Fruit fly (Drosophila melanogaster) whole organism, wandering third instar larva: ENCODE results near the gene ArfGAP1.
A peak's percentile ranks its signal among the peaks of the same experiment; 100 is the strongest.

Experiments
- Abd-B ChIP-seq: fragments of >200 bp; optimal IDR thresholded peaks from 2 replicates; lab custom pipeline; 2017; ENCODE audit warnings: missing biosample characterization, missing genetic modification characterization
- CG32264 ChIP-seq: fragments of 200-800 bp; sonication (Bioruptor generic); optimal IDR thresholded peaks from 2 replicates; lab custom pipeline; 2016; ENCODE audit warnings: missing biosample characterization, missing genetic modification characterization
- CG9705 ChIP-seq: fragments of 200-800 bp; sonication (Bioruptor generic); optimal IDR thresholded peaks from 2 replicates; lab custom pipeline; 2018; ENCODE audit warnings: missing biosample characterization, mild to moderate bottlenecking, missing genetic modification characterization
- CrebA ChIP-seq: fragments of 200-800 bp; sonication (Bioruptor generic); optimal IDR thresholded peaks from 2 replicates; lab custom pipeline; 2016; ENCODE audit warnings: missing biosample characterization, mild to moderate bottlenecking, missing genetic modification characterization, borderline replicate concordance
- Dfd ChIP-seq: fragments of >200 bp; optimal IDR thresholded peaks from 2 replicates; lab custom pipeline; 2017; ENCODE audit warnings: missing biosample characterization, missing genetic modification characterization
- Dif ChIP-seq: fragments of 200-275, 200-300 bp; sonication (Bioruptor generic); optimal IDR thresholded peaks from 2 replicates; lab custom pipeline; 2018; ENCODE audit warnings: missing biosample characterization, missing genetic modification characterization; ENCODE audit not compliant: partially characterized antibody
- GATAd ChIP-seq: sonication (Bioruptor generic); optimal IDR thresholded peaks from 2 replicates; lab custom pipeline; 2016; ENCODE audit warnings: missing biosample characterization, missing genetic modification characterization
- HLH106 ChIP-seq: fragments of 200-800 bp; optimal IDR thresholded peaks from 3 replicates; lab custom pipeline; 2019; ENCODE audit warnings: missing biosample characterization, mild to moderate bottlenecking, missing genetic modification characterization, moderate library complexity
- Hnf4 ChIP-seq: fragments of 200-800 bp; sonication (Bioruptor generic); optimal IDR thresholded peaks from 2 replicates; lab custom pipeline; 2016; ENCODE audit warnings: missing biosample characterization, mild to moderate bottlenecking, missing genetic modification characterization
- Hr78 ChIP-seq: fragments of >200 bp; optimal IDR thresholded peaks from 2 replicates; lab custom pipeline; 2017; ENCODE audit warnings: missing biosample characterization, missing genetic modification characterization
- Hr83 ChIP-seq: fragments of 200-300 bp; sonication (Bioruptor generic); optimal IDR thresholded peaks from 2 replicates; lab custom pipeline; 2016; ENCODE audit warnings: missing biosample characterization, mild to moderate bottlenecking, missing genetic modification characterization, moderate library complexity; ENCODE audit not compliant: poor library complexity, severe bottlenecking
- Jra ChIP-seq: sonication (Bioruptor generic); optimal IDR thresholded peaks from 2 replicates; lab custom pipeline; 2016; ENCODE audit warnings: missing biosample characterization, missing genetic modification characterization
- Myc ChIP-seq: fragments of >200 bp; optimal IDR thresholded peaks from 2 replicates; lab custom pipeline; 2017
- N ChIP-seq: fragments of >200 bp; optimal IDR thresholded peaks from 2 replicates; lab custom pipeline; 2018; ENCODE audit warnings: missing biosample characterization, missing external identifiers, missing genetic modification characterization
- OdsH ChIP-seq: fragments of 200-800 bp; sonication (Bioruptor generic); optimal IDR thresholded peaks from 2 replicates; lab custom pipeline; 2016; ENCODE audit warnings: missing biosample characterization, mild to moderate bottlenecking, missing genetic modification characterization
- Rel ChIP-seq, 2 experiments: fragments of 200-800 bp; sonication (Bioruptor generic) in 1 of 2; optimal IDR thresholded peaks; 2 replicates in 1 of 2; 3 replicates in 1 of 2; lab custom pipeline; 2016 to 2019; ENCODE audit warnings: mild to moderate bottlenecking in 2 of 2, missing biosample characterization in 2 of 2, missing genetic modification characterization in 2 of 2, moderate library complexity in 1 of 2
- Sp1 ChIP-seq: fragments of 200-800 bp; sonication (Bioruptor generic); optimal IDR thresholded peaks from 3 replicates; lab custom pipeline; 2019; ENCODE audit warnings: missing biosample characterization, mild to moderate bottlenecking, missing genetic modification characterization, moderate library complexity
- Vsx2 ChIP-seq: fragments of 200-300, 225-300 bp; sonication (Bioruptor generic); optimal IDR thresholded peaks from 2 replicates; lab custom pipeline; 2018; ENCODE audit warnings: missing biosample characterization, missing genetic modification characterization; ENCODE audit not compliant: partially characterized antibody
- br ChIP-seq: fragments of 200-800 bp; sonication (Bioruptor generic); optimal IDR thresholded peaks from 2 replicates; lab custom pipeline; 2016; ENCODE audit warnings: missing biosample characterization, missing genetic modification characterization
- brk ChIP-seq: fragments of 200-800 bp; sonication (Bioruptor generic); optimal IDR thresholded peaks from 2 replicates; lab custom pipeline; 2016; ENCODE audit warnings: missing biosample characterization, mild to moderate bottlenecking, missing genetic modification characterization
- dl ChIP-seq, 2 experiments: fragments of 175-275, 200-275 bp in 1 of 2; fragments of 200-275 bp in 1 of 2; sonication (Bioruptor generic); optimal IDR thresholded peaks; lab custom pipeline; 2018; ENCODE audit warnings: mild to moderate bottlenecking in 2 of 2, missing biosample characterization in 2 of 2, missing genetic modification characterization in 2 of 2, moderate library complexity in 2 of 2; ENCODE audit not compliant: partially characterized antibody in 2 of 2, insufficient read depth in 1 of 2
- dsf ChIP-seq: sonication (Bioruptor generic); optimal IDR thresholded peaks from 2 replicates; lab custom pipeline; 2016; ENCODE audit warnings: missing biosample characterization, missing genetic modification characterization, borderline replicate concordance
- ey ChIP-seq: fragments of 200-800 bp; sonication (Bioruptor generic); optimal IDR thresholded peaks from 2 replicates; lab custom pipeline; 2016; ENCODE audit warnings: missing biosample characterization, missing genetic modification characterization
- foxo ChIP-seq, 2 experiments: fragments of 200-800 bp; sonication (Bioruptor generic); optimal IDR thresholded peaks; 2 replicates in 1 of 2; 3 replicates in 1 of 2; lab custom pipeline; 2016 to 2017; ENCODE audit warnings: missing biosample characterization in 2 of 2, missing genetic modification characterization in 2 of 2
- fru ChIP-seq: fragments of 200-800 bp; sonication (Bioruptor generic); optimal IDR thresholded peaks from 3 replicates; lab custom pipeline; 2016; ENCODE audit warnings: missing biosample characterization, mild to moderate bottlenecking, missing genetic modification characterization
- h ChIP-seq: fragments of 200-800 bp; sonication (Bioruptor generic); optimal IDR thresholded peaks from 3 replicates; lab custom pipeline; 2016; ENCODE audit warnings: missing biosample characterization, mild to moderate bottlenecking, missing genetic modification characterization
- jim ChIP-seq: fragments of 175-275, 200-325 bp; sonication (Bioruptor generic); optimal IDR thresholded peaks from 2 replicates; lab custom pipeline; 2016; ENCODE audit warnings: missing biosample characterization, mild to moderate bottlenecking, missing genetic modification characterization
- lola ChIP-seq: fragments of >200 bp; optimal IDR thresholded peaks from 2 replicates; lab custom pipeline; 2017; ENCODE audit warnings: missing biosample characterization, missing genetic modification characterization
- pan ChIP-seq: fragments of >200 bp; optimal IDR thresholded peaks from 2 replicates; lab custom pipeline; 2017
- psq ChIP-seq: fragments of 200-800 bp; sonication (Bioruptor generic); optimal IDR thresholded peaks from 3 replicates; lab custom pipeline; 2017; ENCODE audit warnings: missing biosample characterization, mild to moderate bottlenecking, missing genetic modification characterization, moderate library complexity
- rgr ChIP-seq: fragments of 200-800 bp; sonication (Bioruptor generic); optimal IDR thresholded peaks from 3 replicates; lab custom pipeline; 2016; ENCODE audit warnings: missing biosample characterization, mild to moderate bottlenecking, missing genetic modification characterization
- sage ChIP-seq: fragments of 200-800 bp; sonication (Bioruptor generic); optimal IDR thresholded peaks from 2 replicates; lab custom pipeline; 2016; ENCODE audit warnings: missing biosample characterization, mild to moderate bottlenecking, missing genetic modification characterization
- sv ChIP-seq: fragments of 200-800 bp; sonication (Bioruptor generic); optimal IDR thresholded peaks from 3 replicates; lab custom pipeline; 2016; ENCODE audit warnings: missing biosample characterization, missing genetic modification characterization
- tai ChIP-seq: sonication (Bioruptor generic); optimal IDR thresholded peaks from 2 replicates; lab custom pipeline; 2016; ENCODE audit warnings: missing biosample characterization, missing genetic modification characterization
- usp ChIP-seq: fragments of >200 bp; optimal IDR thresholded peaks from 2 replicates; lab custom pipeline; 2017; ENCODE audit warnings: missing biosample characterization, missing genetic modification characterization
- woc ChIP-seq: sonication (Bioruptor generic); optimal IDR thresholded peaks from 2 replicates; lab custom pipeline; 2016; ENCODE audit warnings: missing biosample characterization, mild to moderate bottlenecking, missing genetic modification characterization

ArfGAP1 gene

dm6 chr3L:12420437-12420836 is 3.1 kb upstream of the ArfGAP1 start (continued):
- TF ChIP-seq Abd-B (no peak), dl (GFP tag; optimal IDR thresholded peaks at IDR 0.05; lab: Kevin White, UChicago; ENCODE audit: insufficient read depth in 1 of 2, partially characterized antibody in 2 of 2) (no peak), CG9705 (GFP tag; lab: Kevin White, UChicago) (peak; percentile 29), HLH106 (tag; lab: Kevin White, UChicago) (peak; percentile 39), GATAd (GFP tag; lab: Kevin White, UChicago) (no peak), tai (GFP tag; lab: Kevin White, UChicago) (no peak), Vsx2 (GFP tag; lab: Kevin White, UChicago) (no peak), jim (GFP tag; lab: Kevin White, UChicago) (no peak)

DNA sequence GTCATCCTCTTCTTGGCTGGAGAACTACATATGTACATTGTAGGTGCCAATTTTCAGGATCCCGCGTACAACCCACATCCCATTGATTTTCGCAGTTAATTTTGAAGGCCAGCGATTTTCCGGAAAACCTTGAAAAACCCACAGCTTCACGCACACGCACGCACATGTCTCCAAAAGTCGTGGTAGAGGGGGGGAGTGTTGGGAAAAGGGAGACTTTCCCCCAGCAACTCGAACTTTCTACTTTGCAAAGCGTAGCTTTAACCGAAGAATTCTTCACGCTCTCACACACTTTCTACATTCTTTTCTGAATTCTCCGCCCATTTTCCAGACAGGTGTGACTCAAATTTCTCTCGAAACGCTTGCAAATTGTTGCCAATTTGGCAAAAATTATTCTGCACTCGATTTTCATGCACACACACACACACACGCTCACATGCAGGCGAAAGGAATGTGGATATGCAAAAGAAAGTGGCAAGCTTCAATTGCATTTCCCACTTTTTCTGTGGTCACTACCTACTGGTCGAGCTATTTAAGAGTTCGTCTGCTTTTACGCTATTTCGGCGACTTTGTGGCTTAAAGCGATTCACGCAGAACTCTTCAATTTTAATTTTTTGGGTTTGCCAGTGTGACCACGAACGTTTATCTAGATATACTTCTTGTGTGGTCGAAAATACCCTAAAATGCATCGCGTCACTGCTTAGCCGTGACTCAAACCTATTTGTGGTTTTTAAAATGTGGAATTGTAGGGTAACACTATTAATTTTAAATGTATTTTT is 3.0 kb downstream of the ArfGAP1 start, which contains the start of gene SCaMC:
TSS of gene SCaMC (minus strand) at position 654 of the 776 bp plus-strand sequence.
- TF ChIP-seq psq, result no peak
- peak; percentile 16 for TF ChIP-seq rgr
- TF ChIP-seq h, result peak; percentile 39
- no peak for TF ChIP-seq Rel (GFP tag; optimal IDR thresholded peaks at IDR 0.05; lab: Kevin White, UChicago)
- peak; percentile 70 for TF ChIP-seq Rel (tag; optimal IDR thresholded peaks at IDR 0.05; lab: Kevin White, UChicago)
- TF ChIP-seq Myc, result peak; percentile 9
- peak; percentile 4 for TF ChIP-seq Sp1
- no peak for TF ChIP-seq sv
- TF ChIP-seq Dif (GFP tag; lab: Kevin White, UChicago), result no peak
- TF ChIP-seq, all 38 proteins: peak for 5

- TF ChIP-seq h (no peak), N (GFP tag; lab: Kevin White, UChicago) (no peak), Hr83 (GFP tag; lab: Kevin White, UChicago) (peak; percentile 2), Hnf4 (no peak), psq (no peak), tai (GFP tag; lab: Kevin White, UChicago) (no peak), ey (GFP tag; lab: Kevin White, UChicago) (no peak), GATAd (GFP tag; lab: Kevin White, UChicago) (no peak), Rel (GFP tag; optimal IDR thresholded peaks at IDR 0.05; lab: Kevin White, UChicago) (no peak), Rel (tag; optimal IDR thresholded peaks at IDR 0.05; lab: Kevin White, UChicago) (peak; percentile 25)
These were observed 6.1 kb downstream of the ArfGAP1 start for dm6 chr3L:12411214-12411685.

DNA sequence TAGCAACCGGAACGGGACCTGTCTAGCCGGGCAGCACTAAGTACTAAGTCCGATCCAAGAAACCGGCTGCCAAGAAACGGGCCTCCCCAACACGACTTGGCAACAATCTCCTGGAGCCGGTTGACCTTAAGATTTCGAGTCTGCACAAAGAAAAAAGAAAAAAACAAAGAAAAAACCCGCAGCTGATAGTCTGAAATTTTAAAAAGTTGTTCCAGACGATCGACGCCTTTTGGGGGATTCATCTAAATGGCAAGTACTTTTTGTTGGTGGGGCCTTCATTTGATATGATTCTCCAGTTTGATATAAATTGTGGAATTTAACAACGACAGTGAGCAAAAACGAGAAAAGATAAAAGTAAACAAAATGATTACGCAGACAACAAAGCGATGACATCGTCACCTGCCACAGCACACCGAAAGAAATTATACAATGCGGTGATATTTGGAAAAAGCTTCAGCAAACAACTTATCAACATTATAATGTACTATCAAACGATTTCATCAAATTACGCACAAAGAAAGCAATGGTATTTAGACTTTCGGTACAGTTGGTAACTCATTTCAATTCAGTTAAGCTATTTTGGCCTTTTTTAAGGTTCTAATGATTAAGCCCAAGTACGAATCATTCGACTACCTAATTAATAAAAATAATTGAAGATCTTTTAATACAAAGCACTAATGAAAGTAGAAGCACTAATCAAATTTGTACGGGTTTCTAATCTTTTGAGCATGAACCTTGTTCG is 6.7 kb downstream of the ArfGAP1 start:
- TF ChIP-seq N (GFP tag; lab: Kevin White, UChicago), result no peak
- peak; percentile 80 for TF ChIP-seq CG32264
- no peak for TF ChIP-seq tai (GFP tag; lab: Kevin White, UChicago)
- TF ChIP-seq Myc, result no peak
- TF ChIP-seq OdsH (GFP tag; lab: Kevin White, UChicago), result peak; percentile 49
- TF ChIP-seq psq, result peak; percentile 46
- TF ChIP-seq sage, result peak; percentile 42
- no peak for TF ChIP-seq CrebA
- no peak for TF ChIP-seq jim (GFP tag; lab: Kevin White, UChicago)
- peak; percentile 72 for TF ChIP-seq ey (GFP tag; lab: Kevin White, UChicago)
- TF ChIP-seq Vsx2 (GFP tag; lab: Kevin White, UChicago), result no peak
- peak; percentile 7 for TF ChIP-seq brk (GFP tag; lab: Kevin White, UChicago)
- no peak for TF ChIP-seq dl (GFP tag; optimal IDR thresholded peaks at IDR 0.05; lab: Kevin White, UChicago; ENCODE audit: insufficient read depth in 1 of 2, partially characterized antibody in 2 of 2)
- TF ChIP-seq GATAd (GFP tag; lab: Kevin White, UChicago), result no peak
- peak; percentile 30 for TF ChIP-seq CG9705 (GFP tag; lab: Kevin White, UChicago)
- TF ChIP-seq Dfd (GFP tag; lab: Kevin White, UChicago), result no peak
- TF ChIP-seq Dif (GFP tag; lab: Kevin White, UChicago), result no peak
- no peak for TF ChIP-seq pan (lab: Kevin White, UChicago)
- peak; percentile 58 for TF ChIP-seq h
- TF ChIP-seq Hnf4, result peak; percentile 52
- no peak for TF ChIP-seq lola
- TF ChIP-seq Hr83 (GFP tag; lab: Kevin White, UChicago), result peak; percentile 8
- TF ChIP-seq Sp1, result peak; percentile 60
- TF ChIP-seq dsf (GFP tag; lab: Kevin White, UChicago), result no peak
- TF ChIP-seq usp (GFP tag; lab: Kevin White, UChicago), result no peak
- TF ChIP-seq Rel (GFP tag; optimal IDR thresholded peaks at IDR 0.05; lab: Kevin White, UChicago), result no peak
- TF ChIP-seq Rel (tag; optimal IDR thresholded peaks at IDR 0.05; lab: Kevin White, UChicago), result peak; percentile 83
- TF ChIP-seq woc, result peak; percentile 63
- peak; percentile 56 for TF ChIP-seq fru (GFP tag; lab: Kevin White, UChicago)
- no peak for TF ChIP-seq Hr78
- peak; percentile 69 for TF ChIP-seq br (GFP tag; lab: Kevin White, UChicago)
- peak; percentile 11 to 56 for TF ChIP-seq foxo (GFP tag; optimal IDR thresholded peaks at IDR 0.05; lab: Kevin White, UChicago)
- no peak for TF ChIP-seq Jra (GFP tag; lab: Kevin White, UChicago)
- TF ChIP-seq sv, result no peak
- TF ChIP-seq Abd-B, result no peak
